Fruit fly (Drosophila melanogaster) whole organism, embryonic: ENCODE data around the gene Rrp46.

Experiments used
- Aef1 ChIP-seq: fragments of 200-800 bp; sonication (Bioruptor generic); IDR thresholded peaks from 3 replicates; pipeline ENCODE4 v1.3.6; 2022; ENCODE audit warnings: missing biosample characterization, missing genetic modification characterization
- Asciz ChIP-seq: fragments of 200-800 bp; sonication (Bioruptor generic); optimal IDR thresholded peaks from 2 replicates; lab custom pipeline; 2017; ENCODE audit warnings: missing biosample characterization, mild to moderate bottlenecking, missing genetic modification characterization, missing genetic modification reagents
- Atf6 ChIP-seq: fragments of 200-800 bp; sonication (Bioruptor generic); IDR thresholded peaks from 2 replicates; pipeline ENCODE4 v1.3.6; 2022; ENCODE audit warnings: missing biosample characterization, missing genetic modification characterization
- C15 ChIP-seq: fragments of 200-800 bp; sonication (Bioruptor generic); IDR thresholded peaks from 3 replicates; pipeline ENCODE4 v1.3.6; 2022; ENCODE audit warnings: missing biosample characterization, missing genetic modification characterization
- CG10147 ChIP-seq: fragments of 200-800 bp; sonication (Bioruptor generic); optimal IDR thresholded peaks from 2 replicates; lab custom pipeline; 2019; ENCODE audit warnings: missing biosample characterization, mild to moderate bottlenecking, missing genetic modification characterization, moderate library complexity
- CG12942 ChIP-seq: fragments of 200-800 bp; sonication (Bioruptor generic); optimal IDR thresholded peaks from 3 replicates; lab custom pipeline; 2016; ENCODE audit warnings: missing biosample characterization, missing genetic modification characterization
- CG13775 ChIP-seq: fragments of 200-800 bp; sonication (Bioruptor generic); optimal IDR thresholded peaks from 3 replicates; lab custom pipeline; 2017; ENCODE audit warnings: missing biosample characterization, mild to moderate bottlenecking, missing genetic modification characterization
- CG14014 ChIP-seq: fragments of 200-800 bp; sonication (Bioruptor generic); IDR thresholded peaks from 2 replicates; pipeline ENCODE4 v1.3.6; 2022; ENCODE audit warnings: missing biosample characterization, missing genetic modification characterization
- CG15514 ChIP-seq: fragments of 200-800 bp; sonication (Bioruptor generic); optimal IDR thresholded peaks from 3 replicates; lab custom pipeline; 2017; ENCODE audit warnings: missing biosample characterization, missing genetic modification characterization, mild to moderate bottlenecking, moderate library complexity, missing genetic modification reagents
- CG17328 ChIP-seq: fragments of 200-800 bp; sonication (Bioruptor generic); IDR thresholded peaks from 2 replicates; pipeline ENCODE4 v1.3.6; 2022; ENCODE audit warnings: missing biosample characterization, missing genetic modification characterization
- CG17802 ChIP-seq: fragments of 200-800 bp; sonication (Bioruptor generic); optimal IDR thresholded peaks from 2 replicates; lab custom pipeline; 2018; ENCODE audit warnings: missing biosample characterization, mild to moderate bottlenecking, missing genetic modification characterization, moderate library complexity
- CG18011 ChIP-seq: fragments of 200-800 bp; sonication (Bioruptor generic); optimal IDR thresholded peaks from 2 replicates; lab custom pipeline; 2017; ENCODE audit warnings: missing biosample characterization, missing genetic modification characterization, mild to moderate bottlenecking, moderate library complexity, missing genotype
- CG18599 ChIP-seq: fragments of 200-800 bp; sonication (Bioruptor generic); optimal IDR thresholded peaks from 3 replicates; lab custom pipeline; 2017; ENCODE audit warnings: missing biosample characterization, missing genetic modification characterization, mild to moderate bottlenecking, moderate library complexity, missing genetic modification reagents
- CG18764 ChIP-seq: fragments of 200-800 bp; sonication (Bioruptor generic); optimal IDR thresholded peaks from 3 replicates; lab custom pipeline; 2016; ENCODE audit warnings: missing biosample characterization, missing genetic modification characterization
- CG2202 ChIP-seq: fragments of 200-800 bp; sonication (Bioruptor generic); optimal IDR thresholded peaks from 2 replicates; lab custom pipeline; 2018; ENCODE audit warnings: missing biosample characterization, mild to moderate bottlenecking, missing genetic modification characterization
- CG2712 ChIP-seq: fragments of 200-800 bp; optimal IDR thresholded peaks from 3 replicates; lab custom pipeline; 2019; ENCODE audit warnings: missing biosample characterization, mild to moderate bottlenecking, missing genetic modification characterization, moderate library complexity
- CG30020 ChIP-seq: fragments of 200-800 bp; optimal IDR thresholded peaks from 2 replicates; lab custom pipeline; 2019; ENCODE audit warnings: missing biosample characterization, mild to moderate bottlenecking, missing genetic modification characterization, moderate library complexity
- CG30403 ChIP-seq: fragments of 200-800 bp; sonication (Bioruptor generic); optimal IDR thresholded peaks from 3 replicates; lab custom pipeline; 2016; ENCODE audit warnings: missing biosample characterization, missing genetic modification characterization
- CG32532 ChIP-seq: fragments of 200-800 bp; sonication (Bioruptor generic); IDR thresholded peaks from 2 replicates; pipeline ENCODE4 v1.3.6; 2022; ENCODE audit warnings: missing biosample characterization, missing genetic modification characterization
- CG3838 ChIP-seq: fragments of 200-800 bp; sonication (Bioruptor generic); optimal IDR thresholded peaks from 3 replicates; lab custom pipeline; 2016; ENCODE audit warnings: missing biosample characterization, missing genetic modification characterization
- CG6791 ChIP-seq: fragments of 200-800 bp; sonication (Bioruptor generic); IDR thresholded peaks from 3 replicates; pipeline ENCODE4 v1.3.6; 2022; ENCODE audit warnings: missing biosample characterization, missing genetic modification characterization; ENCODE audit not compliant: partially characterized antibody
- CG8290 ChIP-seq, 3 experiments: fragments of 200-800 bp; sonication (Bioruptor generic); optimal IDR thresholded peaks; 2 replicates each; lab custom pipeline; 2016 to 2019; ENCODE audit warnings: missing biosample characterization in 3 of 3, missing genetic modification characterization in 3 of 3, mild to moderate bottlenecking in 2 of 3, moderate library complexity in 1 of 3
- CG9609 ChIP-seq: fragments of 200-800 bp; sonication (Bioruptor generic); optimal IDR thresholded peaks from 3 replicates; lab custom pipeline; 2016; ENCODE audit warnings: missing biosample characterization, missing genetic modification characterization
- D19A ChIP-seq: fragments of 200-800 bp; optimal IDR thresholded peaks from 3 replicates; lab custom pipeline; 2019; ENCODE audit warnings: missing biosample characterization, mild to moderate bottlenecking, missing genetic modification characterization, moderate library complexity
- Deaf1 ChIP-seq: fragments of 200-800 bp; optimal IDR thresholded peaks from 3 replicates; lab custom pipeline; 2019; ENCODE audit warnings: missing biosample characterization, mild to moderate bottlenecking, missing genetic modification characterization, moderate library complexity
- Hand ChIP-seq: fragments of 200-800 bp; sonication (Bioruptor generic); optimal IDR thresholded peaks from 2 replicates; lab custom pipeline; 2017; ENCODE audit warnings: mild to moderate bottlenecking, missing biosample characterization, missing genetic modification reagents, missing genetic modification characterization
- Hr78 ChIP-seq, 2 experiments: fragments of 200-800 bp in 1 of 2; fragments of >200 bp in 1 of 2; sonication (Bioruptor generic) in 1 of 2; optimal IDR thresholded peaks; 2 replicates each; lab custom pipeline; 2017 to 2019; ENCODE audit warnings: missing biosample characterization in 2 of 2, missing genetic modification characterization in 2 of 2, mild to moderate bottlenecking in 1 of 2, moderate library complexity in 1 of 2
- MESR4 ChIP-seq: fragments of 200-800 bp; sonication (Bioruptor generic); optimal IDR thresholded peaks from 2 replicates; lab custom pipeline; 2018; ENCODE audit warnings: missing biosample characterization, mild to moderate bottlenecking, missing genetic modification characterization, moderate library complexity
- Opbp ChIP-seq: fragments of 200-800 bp; sonication (Bioruptor generic); IDR thresholded peaks from 3 replicates; pipeline ENCODE4 v1.3.6; 2022; ENCODE audit warnings: missing biosample characterization, missing genetic modification characterization; ENCODE audit not compliant: partially characterized antibody
- Poxn ChIP-seq: fragments of 200-800 bp; sonication (Bioruptor generic); IDR thresholded peaks from 2 replicates; pipeline ENCODE4 v1.3.6; 2022; ENCODE audit warnings: missing biosample characterization, missing genetic modification characterization
- Six4 ChIP-seq: fragments of 200-800 bp; sonication (Bioruptor generic); optimal IDR thresholded peaks from 2 replicates; lab custom pipeline; 2016; ENCODE audit warnings: missing biosample characterization, missing genetic modification characterization
- amos ChIP-seq: fragments of 200-800 bp; sonication (Bioruptor generic); IDR thresholded peaks from 2 replicates; pipeline ENCODE4 v1.3.6; 2022; ENCODE audit warnings: missing biosample characterization, missing genetic modification characterization; ENCODE audit not compliant: partially characterized antibody
- aop ChIP-seq: fragments of 200-800 bp; sonication (Bioruptor generic); IDR thresholded peaks from 2 replicates; pipeline ENCODE4 v1.3.6; 2022; ENCODE audit warnings: missing biosample characterization, missing genetic modification characterization
- ems ChIP-seq: fragments of 200-800 bp; sonication (Bioruptor generic); optimal IDR thresholded peaks from 3 replicates; lab custom pipeline; 2016; ENCODE audit warnings: missing biosample characterization, missing genetic modification characterization
- gce ChIP-seq: fragments of 200-800 bp; sonication (Bioruptor generic); IDR thresholded peaks from 3 replicates; pipeline ENCODE4 v1.3.6; 2022; ENCODE audit warnings: missing biosample characterization, missing genetic modification characterization
- grn ChIP-seq: fragments of 200-800 bp; sonication (Bioruptor generic); optimal IDR thresholded peaks from 3 replicates; lab custom pipeline; 2017; ENCODE audit warnings: missing biosample characterization, missing genetic modification characterization
- gsb-n ChIP-seq: fragments of 200-800 bp; sonication (Bioruptor generic); optimal IDR thresholded peaks from 3 replicates; lab custom pipeline; 2018; ENCODE audit warnings: missing biosample characterization, mild to moderate bottlenecking, missing genetic modification characterization
- hbn ChIP-seq: fragments of 200-800 bp; sonication (Bioruptor generic); IDR thresholded peaks from 2 replicates; pipeline ENCODE4 v1.3.6; 2022; ENCODE audit warnings: missing biosample characterization, missing genetic modification characterization; ENCODE audit not compliant: partially characterized antibody
- jing ChIP-seq: fragments of 200-800 bp; sonication (Bioruptor generic); optimal IDR thresholded peaks from 2 replicates; lab custom pipeline; 2018; ENCODE audit warnings: missing biosample characterization, mild to moderate bottlenecking, missing genetic modification characterization
- nom ChIP-seq: fragments of 200-800 bp; sonication (Bioruptor generic); optimal IDR thresholded peaks from 2 replicates; lab custom pipeline; 2017; ENCODE audit warnings: missing biosample characterization, missing genetic modification characterization, mild to moderate bottlenecking, moderate library complexity, missing genetic modification reagents
- onecut ChIP-seq: fragments of 200-800 bp; sonication (Bioruptor generic); IDR thresholded peaks from 2 replicates; pipeline ENCODE4 v1.3.6; 2022; ENCODE audit warnings: missing biosample characterization, missing genetic modification characterization
- schlank ChIP-seq: fragments of 200-800 bp; sonication (Bioruptor generic); optimal IDR thresholded peaks from 2 replicates; lab custom pipeline; 2018; ENCODE audit warnings: missing biosample characterization, mild to moderate bottlenecking, missing genetic modification characterization
- sd ChIP-seq: fragments of 200-800 bp; sonication (Bioruptor generic); optimal IDR thresholded peaks from 3 replicates; lab custom pipeline; 2018; ENCODE audit warnings: missing biosample characterization, mild to moderate bottlenecking, missing genetic modification characterization, moderate library complexity
- sima ChIP-seq: fragments of 200-800 bp; sonication (Bioruptor generic); optimal IDR thresholded peaks from 2 replicates; lab custom pipeline; 2016; ENCODE audit warnings: missing biosample characterization, missing genetic modification characterization
- so ChIP-seq: fragments of 200-800 bp; sonication (Bioruptor generic); IDR thresholded peaks from 3 replicates; pipeline ENCODE4 v1.3.6; 2022; ENCODE audit warnings: missing biosample characterization, missing genetic modification characterization
- stwl ChIP-seq: fragments of 200-800 bp; sonication (Bioruptor generic); optimal IDR thresholded peaks from 3 replicates; lab custom pipeline; 2018; ENCODE audit warnings: missing biosample characterization, mild to moderate bottlenecking, missing genetic modification characterization, moderate library complexity
- toy ChIP-seq: fragments of 200-800 bp; sonication (Bioruptor generic); IDR thresholded peaks from 2 replicates; pipeline ENCODE4 v1.3.6; 2022; ENCODE audit warnings: missing biosample characterization, missing genetic modification characterization
- trh ChIP-seq: fragments of 200-800 bp; sonication (Bioruptor generic); optimal IDR thresholded peaks from 2 replicates; lab custom pipeline; 2016; ENCODE audit warnings: missing biosample characterization, missing genetic modification characterization
- vvl ChIP-seq: fragments of 200-800 bp; sonication (Bioruptor generic); IDR thresholded peaks from 2 replicates; pipeline ENCODE4 v1.3.6; 2022; ENCODE audit warnings: missing biosample characterization, missing genetic modification characterization

Gene Rrp46

dm6 chr3R:10391863-10392538, 21.1 kb upstream of the Rrp46 start:
- TF ChIP-seq CG13775 (GFP tag; lab: Kevin White, UChicago) (no peak), C15 (GFP tag; lab: Robert Waterston, UW) (no peak), Poxn (no peak), aop (no peak), Hand (no peak), D19A (tag; lab: Kevin White, UChicago) (no peak), Hr78 (GFP tag; optimal IDR thresholded peaks at IDR 0.05; lab: Kevin White, UChicago) (peak in 1 of 2 experiments; percentile 43), CG17328 (GFP tag; lab: Robert Waterston, UW) (0 out of 2 replicates have a peak, but pooled peaks have one; percentile 7), CG14014 (no peak), ems (GFP tag; lab: Kevin White, UChicago) (no peak), vvl (GFP tag; lab: Robert Waterston, UW) (no peak), sd (tag; lab: Kevin White, UChicago) (peak; percentile 64), CG2712 (tag; lab: Kevin White, UChicago) (no peak), CG8290 (GFP tag; optimal IDR thresholded peaks at IDR 0.05; lab: Kevin White, UChicago) (no peak), CG8290 (tag; optimal IDR thresholded peaks at IDR 0.05; lab: Kevin White, UChicago) (peak in 1 of 2 experiments; percentile 8), Six4 (no peak), trh (GFP tag; lab: Kevin White, UChicago) (no peak), jing (GFP tag; lab: Kevin White, UChicago) (no peak), CG10147 (GFP tag; lab: Kevin White, UChicago) (no peak), Asciz (GFP tag; lab: Kevin White, UChicago) (no peak), amos (GFP tag; lab: Robert Waterston, UW) (no peak), onecut (no peak), Deaf1 (tag; lab: Kevin White, UChicago) (peak; percentile 54), grn (GFP tag; lab: Kevin White, UChicago) (peak; percentile 55), CG18599 (GFP tag; lab: Kevin White, UChicago) (no peak), Opbp (GFP tag; lab: Robert Waterston, UW) (no peak), Aef1 (GFP tag; lab: Robert Waterston, UW) (no peak), CG32532 (GFP tag; lab: Robert Waterston, UW) (no peak), so (GFP tag; lab: Robert Waterston, UW) (no peak), CG18011 (GFP tag; lab: Kevin White, UChicago) (no peak), hbn (no peak), gce (GFP tag; lab: Robert Waterston, UW) (no peak), gsb-n (peak; percentile 29), CG17802 (no peak), CG6791 (no peak), CG30403 (no peak), schlank (tag; lab: Kevin White, UChicago) (no peak), CG15514 (GFP tag; lab: Kevin White, UChicago) (no peak), stwl (tag; lab: Kevin White, UChicago) (no peak), toy (GFP tag; lab: Robert Waterston, UW) (no peak), MESR4 (GFP tag; lab: Kevin White, UChicago) (no peak), CG18764 (GFP tag; lab: Kevin White, UChicago) (no peak), CG12942 (no peak), CG30020 (tag; lab: Kevin White, UChicago) (no peak), CG3838 (GFP tag; lab: Kevin White, UChicago) (no peak), nom (GFP tag; lab: Kevin White, UChicago) (no peak), sima (GFP tag; lab: Kevin White, UChicago) (no peak), CG9609 (GFP tag; lab: Kevin White, UChicago) (no peak), Atf6 (GFP tag; lab: Robert Waterston, UW) (0 out of 2 replicates have a peak, but pooled peaks have one; percentile 22), CG2202 (tag; lab: Kevin White, UChicago) (no peak)
